Fruit fly (Drosophila melanogaster): ENCODE results near the gene Kdm5.
A peak's percentile ranks its signal among the peaks of the same experiment; 100 is the strongest.

Gene Kdm5

DNA sequence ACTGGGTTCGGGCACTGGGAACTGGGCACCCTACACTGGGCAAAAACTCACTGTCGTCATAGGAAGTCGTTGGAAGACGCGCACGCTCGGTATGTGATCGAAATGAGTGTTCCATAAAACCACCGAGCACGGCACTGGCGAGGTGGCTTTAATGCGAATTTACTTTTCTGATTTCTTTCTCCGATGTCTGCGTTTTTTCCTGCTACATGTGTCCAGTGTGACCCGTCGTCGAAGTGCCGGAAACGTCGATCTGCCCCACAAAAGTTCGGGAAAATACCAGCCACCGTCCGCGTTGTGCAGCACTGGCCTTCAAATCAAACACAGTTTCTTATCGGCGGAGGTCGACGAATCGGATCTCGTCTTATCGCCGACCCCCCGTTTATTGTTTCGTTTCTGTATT, at the start of gene Kdm5:
Kdm5 (minus strand) TSS at position 255 of the 400 bp plus-strand sequence.
- TF ChIP-seq CG17801 (GFP tag; optimal IDR thresholded peaks at IDR 0.05; ENCODE audit: partially characterized antibody), result peak; percentile 22

DNA sequence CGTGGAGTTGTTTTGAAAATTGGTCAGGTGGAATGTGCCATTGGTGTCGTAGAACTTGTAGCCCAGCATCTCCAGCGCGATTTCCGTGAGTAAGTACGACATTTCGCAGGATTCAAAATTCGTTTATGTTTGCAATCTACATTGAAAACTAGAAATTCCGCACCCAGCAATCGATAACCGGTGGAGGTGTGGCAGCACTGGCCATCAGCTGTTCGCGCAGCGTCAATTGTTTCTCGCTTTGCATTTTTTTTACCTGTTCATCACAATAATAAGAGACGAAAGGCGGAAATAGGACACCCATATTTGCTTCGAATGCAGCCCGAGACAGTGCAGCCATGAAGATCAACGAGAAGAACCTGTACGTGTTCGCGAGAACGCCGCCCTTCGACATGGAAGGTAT, 49.2 kb upstream of the Kdm5 start, which contains the start of the genes CG34179 and slmo:
CG34179 (minus strand) TSS at position 165 of the 400 bp plus-strand sequence.
slmo (minus strand) TSS at position 165 of the 400 bp plus-strand sequence.
- TF ChIP-seq CG17801 (GFP tag; optimal IDR thresholded peaks at IDR 0.05; ENCODE audit: partially characterized antibody), result no peak

DNA sequence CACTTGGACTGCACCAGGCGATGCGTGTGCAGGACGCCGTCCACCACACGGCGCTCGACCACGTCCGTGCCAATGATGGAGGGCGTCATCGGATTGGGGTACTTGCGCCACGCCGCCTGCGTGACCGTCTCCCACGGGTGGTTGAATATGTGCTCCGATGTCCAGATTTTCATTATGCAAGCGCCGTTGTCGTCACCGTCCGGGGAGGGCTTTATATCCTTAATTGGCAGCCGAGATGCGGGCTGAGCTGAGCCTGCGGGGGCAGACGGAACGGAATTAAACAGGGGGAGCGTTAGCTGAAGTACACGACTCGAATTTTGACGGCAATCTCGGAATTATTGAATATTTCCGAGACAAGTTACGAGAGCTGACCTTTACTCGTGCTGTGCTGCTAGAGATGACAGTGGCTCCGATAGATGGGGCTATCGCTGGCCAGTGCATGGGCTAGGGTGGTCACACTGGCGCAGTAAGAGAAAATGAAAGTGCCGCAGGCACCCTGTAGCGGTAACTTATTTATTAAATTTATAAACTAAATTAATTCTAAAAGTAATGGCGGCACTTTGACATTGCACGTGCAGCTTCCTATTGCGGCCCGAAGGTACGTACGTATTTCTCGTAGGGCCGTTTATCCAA, 48.3 kb upstream of the Kdm5 start, which contains the start of gene IPIP:
IPIP (plus strand) TSS at position 475 of the 633 bp plus-strand sequence.
- TF ChIP-seq CG17801 (GFP tag; optimal IDR thresholded peaks at IDR 0.05; ENCODE audit: partially characterized antibody), result peak; percentile 75

DNA sequence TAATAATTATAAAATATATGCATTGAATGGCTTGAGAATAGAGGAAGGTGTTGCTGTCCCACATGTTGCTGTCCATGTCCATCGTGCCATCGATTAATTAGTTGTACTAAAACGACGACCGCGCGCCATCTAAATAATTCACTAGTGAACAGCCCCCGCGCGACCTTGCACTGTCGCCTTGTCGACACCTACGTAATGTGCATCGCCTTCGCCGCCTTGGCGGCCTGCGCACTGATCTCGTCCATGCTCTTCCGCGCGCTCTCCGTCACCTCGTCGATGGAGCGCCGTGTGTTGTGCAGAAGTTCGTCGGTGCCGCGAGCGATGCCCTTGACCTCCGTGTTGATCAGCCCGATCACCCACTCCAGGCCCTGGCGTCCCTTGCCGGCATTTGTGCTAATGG, 47.6 kb upstream of the Kdm5 start:
- TF ChIP-seq CG17801 (GFP tag; optimal IDR thresholded peaks at IDR 0.05; ENCODE audit: partially characterized antibody), result no peak

DNA sequence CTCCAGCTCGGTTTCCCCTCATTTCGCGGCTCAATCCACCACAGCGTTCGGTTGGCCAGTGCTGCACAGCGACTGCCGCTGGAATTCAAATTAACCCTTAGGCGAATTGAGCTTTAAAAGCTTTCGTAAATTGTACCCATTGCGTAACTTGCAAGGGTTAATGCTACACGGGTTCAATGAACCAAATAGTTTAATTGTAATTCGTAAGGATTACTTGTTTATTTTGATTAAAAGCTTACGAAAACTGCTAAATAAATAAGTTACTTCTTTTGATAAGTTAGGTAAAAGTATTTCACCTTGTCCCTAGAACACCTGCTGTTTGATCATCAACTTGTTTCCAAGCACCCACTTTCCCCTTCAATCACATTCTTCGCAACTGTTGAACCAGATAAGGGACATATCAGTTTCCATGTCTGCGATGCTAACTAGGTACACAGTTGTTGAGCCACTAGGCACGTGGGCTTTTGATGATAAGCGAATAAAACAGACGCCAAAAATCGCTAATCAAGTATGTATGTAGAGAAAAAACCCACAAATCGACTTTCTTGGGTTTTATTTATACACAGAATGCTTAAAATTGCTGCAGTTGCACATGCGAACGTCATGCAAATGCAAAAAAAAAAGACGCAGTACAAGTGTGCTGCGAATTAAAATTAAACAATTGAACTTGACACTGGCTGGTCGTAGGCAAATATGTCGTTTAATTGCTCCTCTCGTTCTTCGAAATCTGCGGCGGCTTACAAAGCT, 46.8 kb upstream of the Kdm5 start, which contains the start of gene Pfas:
Pfas (minus strand) TSS at position 79 of the 747 bp plus-strand sequence.
- peak; percentile 67 for TF ChIP-seq CG17801 (GFP tag; optimal IDR thresholded peaks at IDR 0.05; ENCODE audit: partially characterized antibody)

DNA sequence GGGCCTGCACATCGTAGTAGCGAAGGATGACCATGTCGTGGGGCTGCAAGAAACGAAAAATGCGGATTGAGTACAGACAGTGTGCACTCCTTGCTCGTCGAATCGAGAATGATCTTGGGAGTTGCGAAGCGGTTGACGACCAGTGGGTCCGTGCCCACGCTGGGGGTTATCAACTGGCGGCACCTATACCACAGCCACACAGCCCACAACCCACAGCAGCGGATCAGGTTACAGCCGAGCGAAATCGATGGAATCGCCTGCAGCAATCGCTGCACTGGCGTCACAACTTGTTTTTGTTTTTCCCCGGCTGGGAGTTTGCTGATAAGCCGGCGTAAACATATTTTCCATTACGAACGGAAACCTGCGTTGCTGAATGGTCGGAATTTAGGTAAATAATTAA, 46.2 kb upstream of the Kdm5 start:
- no peak for TF ChIP-seq CG17801 (GFP tag; optimal IDR thresholded peaks at IDR 0.05; ENCODE audit: partially characterized antibody)

DNA sequence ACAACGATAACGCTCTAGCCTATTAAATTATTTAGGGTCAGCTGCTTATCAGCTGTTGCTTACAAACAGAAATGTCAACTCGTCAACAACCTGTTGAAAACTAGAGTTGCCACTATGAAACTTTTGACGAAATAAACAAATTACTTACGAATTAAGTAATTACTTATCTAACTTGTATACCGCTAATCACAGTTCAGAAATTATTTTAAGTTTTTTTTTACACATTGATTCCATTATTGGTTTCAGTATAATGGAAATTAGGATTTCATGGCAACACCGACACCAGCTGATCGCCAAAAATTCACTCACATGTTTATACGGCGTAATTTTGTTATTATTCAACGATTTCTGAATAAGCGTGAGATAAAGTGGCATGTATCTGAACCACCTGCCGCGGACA, 38.5 kb upstream of the Kdm5 start, which contains the start of the genes CG9117 and CG31643:
CG9117 (minus strand) TSS at position 73 of the 400 bp plus-strand sequence.
CG31643 (plus strand) TSS at position 288 of the 400 bp plus-strand sequence.
- peak; percentile 70 for TF ChIP-seq CG17801 (GFP tag; optimal IDR thresholded peaks at IDR 0.05; ENCODE audit: partially characterized antibody)

DNA sequence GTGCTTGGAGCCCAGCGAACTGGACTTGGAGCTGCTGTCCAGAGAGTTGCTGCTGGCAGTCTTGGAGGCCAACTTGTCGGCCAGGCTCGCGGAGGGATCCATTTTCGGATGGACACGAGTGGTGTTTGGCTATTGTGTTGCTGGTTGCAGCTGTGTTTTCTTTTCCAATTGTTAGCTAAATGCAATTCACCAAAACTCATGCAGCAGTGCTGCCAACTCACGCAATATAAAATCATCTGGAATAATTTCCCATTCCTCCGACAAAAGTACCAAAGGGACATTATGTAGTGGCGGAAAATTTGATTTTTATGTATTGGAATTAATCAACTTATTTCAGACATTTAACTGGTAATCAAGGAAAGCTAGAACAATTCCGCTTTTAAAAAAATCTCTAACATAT, 37.4 kb upstream of the Kdm5 start, which contains the start of gene mtm:
mtm (minus strand) TSS at position 306 of the 400 bp plus-strand sequence.
- no peak for TF ChIP-seq CG17801 (GFP tag; optimal IDR thresholded peaks at IDR 0.05; ENCODE audit: partially characterized antibody)

DNA sequence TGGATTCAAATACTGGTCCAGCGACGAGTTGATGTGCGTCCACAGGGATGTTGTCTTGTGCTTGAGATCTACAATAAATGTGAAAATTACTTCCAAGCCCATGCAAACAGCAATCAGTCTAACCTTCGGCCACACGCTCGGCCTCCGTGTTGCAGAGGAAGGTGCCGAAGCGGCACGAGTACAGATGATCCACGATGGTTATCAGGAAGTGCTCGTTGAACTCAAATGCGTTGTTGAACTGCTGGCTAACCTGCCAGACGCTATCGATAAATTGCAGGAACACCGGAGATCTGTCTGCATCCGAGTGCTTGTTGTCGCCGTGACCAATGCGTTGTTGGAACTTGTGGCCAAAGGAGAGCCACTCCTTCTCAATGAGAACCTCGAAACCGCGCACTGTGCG, 35.9 kb upstream of the Kdm5 start:
- TF ChIP-seq CG17801 (GFP tag; optimal IDR thresholded peaks at IDR 0.05; ENCODE audit: partially characterized antibody), result no peak

DNA sequence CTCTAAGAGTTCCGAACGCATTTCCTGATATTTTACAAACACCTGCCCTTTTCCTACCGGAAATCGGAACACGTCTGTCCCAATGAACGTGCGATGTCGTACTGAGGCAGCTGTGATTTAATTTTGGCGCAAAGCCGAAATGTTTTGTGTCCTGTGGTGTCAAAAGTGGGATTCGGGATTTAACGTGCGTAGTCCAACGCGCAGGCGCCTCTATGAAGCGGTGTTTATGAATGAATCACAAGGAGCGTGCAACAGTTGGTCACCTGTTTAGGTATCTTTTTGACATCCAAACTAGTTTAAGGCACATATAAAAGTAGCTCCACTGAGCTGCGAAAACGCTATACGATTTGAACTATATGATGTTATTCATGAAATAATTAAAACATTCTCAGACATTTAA, 35.0 kb upstream of the Kdm5 start, which contains the start of gene CG9109:
CG9109 (minus strand) TSS at position 80 of the 400 bp plus-strand sequence.
- TF ChIP-seq CG17801 (GFP tag; optimal IDR thresholded peaks at IDR 0.05; ENCODE audit: partially characterized antibody), result no peak

DNA sequence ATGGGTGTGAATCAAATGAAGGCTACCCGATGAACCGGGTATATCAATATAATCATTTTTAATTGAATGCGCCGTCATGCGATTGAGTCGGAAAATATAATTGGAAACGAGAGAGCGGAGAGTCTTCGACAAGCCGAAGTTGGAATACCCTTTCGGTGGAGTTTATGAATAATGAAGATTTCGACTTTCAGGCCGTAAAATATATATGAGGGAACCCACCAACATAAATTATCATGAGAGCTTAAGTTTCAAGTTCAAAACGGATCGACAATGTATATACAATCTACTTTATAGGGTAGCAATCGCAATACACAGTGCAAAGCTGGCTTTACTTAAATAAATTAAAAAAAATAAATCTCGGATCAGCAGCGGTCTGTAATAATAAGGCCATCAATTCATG, 32.5 kb upstream of the Kdm5 start:
- no peak for TF ChIP-seq CG17801 (GFP tag; optimal IDR thresholded peaks at IDR 0.05; ENCODE audit: partially characterized antibody)

DNA sequence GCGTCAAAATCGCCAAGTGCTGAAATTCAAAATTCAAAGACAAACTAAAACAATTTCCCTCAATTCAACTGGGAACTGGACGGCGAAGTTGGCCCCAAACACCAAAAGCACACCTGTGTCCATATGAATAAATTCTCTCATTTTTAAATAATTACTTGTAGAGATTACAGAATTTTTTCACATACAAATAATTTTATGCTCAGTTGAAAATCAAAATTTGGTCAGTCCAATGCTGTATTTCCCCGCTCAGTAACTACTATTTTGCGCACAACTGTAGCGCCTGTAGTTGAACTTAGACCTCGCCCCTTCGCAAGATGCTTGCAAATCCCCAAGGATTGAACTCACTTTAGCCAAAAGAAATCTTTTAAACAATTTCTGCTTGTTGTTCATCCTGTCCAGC, 29.4 kb upstream of the Kdm5 start:
- no peak for TF ChIP-seq CG17801 (GFP tag; optimal IDR thresholded peaks at IDR 0.05; ENCODE audit: partially characterized antibody)

DNA sequence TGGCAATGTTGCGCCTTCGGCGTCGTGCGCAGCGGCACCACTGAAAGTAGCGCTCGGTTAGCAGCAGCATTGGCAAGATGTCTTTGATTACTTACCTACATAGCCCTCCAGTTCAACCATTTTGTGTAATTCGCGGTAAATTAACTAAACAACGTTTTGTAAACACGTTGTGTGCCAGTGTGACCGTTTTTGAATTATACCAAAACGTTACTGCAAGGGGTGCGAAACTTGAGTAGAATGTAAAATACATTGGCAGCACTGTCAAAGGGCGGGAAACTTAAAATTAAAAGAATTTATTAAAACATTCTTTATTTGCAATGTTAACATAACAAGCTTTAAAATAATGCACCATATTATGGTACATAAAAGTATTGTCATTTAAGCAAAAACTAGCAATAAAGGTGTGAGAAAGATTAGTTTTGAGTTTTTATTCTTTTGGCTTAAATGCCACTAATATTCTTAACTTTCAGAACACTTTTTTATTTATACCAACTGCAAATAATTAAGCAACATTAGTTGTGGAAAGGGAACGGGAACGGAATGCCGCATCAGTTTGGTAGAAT, 25.1 kb upstream of the Kdm5 start, which contains the start of gene CG9107:
CG9107 (minus strand) TSS at position 195 of the 563 bp plus-strand sequence.
- TF ChIP-seq CG17801 (GFP tag; optimal IDR thresholded peaks at IDR 0.05; ENCODE audit: partially characterized antibody), result no peak

DNA sequence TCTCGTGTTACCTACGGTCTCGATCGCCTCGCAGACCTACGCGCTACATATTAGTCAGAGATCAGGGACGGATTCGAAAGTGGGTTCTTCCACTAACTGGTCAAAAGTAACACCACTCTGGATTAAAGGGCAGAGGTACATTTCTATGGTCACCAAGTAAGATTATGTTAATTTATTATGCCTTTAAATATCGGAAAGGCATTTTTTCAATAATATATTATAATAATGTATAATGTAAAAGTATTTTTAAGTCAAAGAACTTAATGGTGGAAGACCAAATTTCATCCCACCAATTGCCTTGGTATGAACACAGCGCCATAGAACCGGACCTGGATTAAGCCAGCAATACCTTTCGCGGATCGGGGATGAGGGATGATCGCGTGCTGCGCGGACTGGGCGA, 23.5 kb upstream of the Kdm5 start:
- TF ChIP-seq CG17801 (GFP tag; optimal IDR thresholded peaks at IDR 0.05; ENCODE audit: partially characterized antibody), result no peak

DNA sequence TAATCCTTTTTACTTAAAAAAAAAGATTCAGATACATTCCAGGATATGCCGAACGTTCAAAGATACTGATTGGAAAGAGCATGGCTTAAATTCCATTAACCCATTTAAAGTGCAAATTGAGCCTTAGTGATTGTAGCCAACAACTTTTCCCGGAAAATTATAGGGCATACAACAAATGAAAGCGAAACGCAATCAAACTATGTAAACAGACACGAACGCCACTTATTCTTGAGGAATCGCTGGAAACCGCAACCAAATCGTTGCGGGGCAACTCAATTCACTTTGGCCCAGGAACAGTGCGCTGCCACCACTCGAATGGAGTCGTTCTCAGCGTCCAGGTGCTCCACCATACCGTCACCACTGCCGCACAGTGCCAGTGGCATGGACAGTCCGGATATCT, 21.2 kb upstream of the Kdm5 start, which contains the start of gene CG13996:
CG13996 (plus strand) TSS at position 301 of the 400 bp plus-strand sequence.
- no peak for TF ChIP-seq CG17801 (GFP tag; optimal IDR thresholded peaks at IDR 0.05; ENCODE audit: partially characterized antibody)
